1 fruit fly cellular context compared by ENCODE assay signal in the genomic region with DNA sequence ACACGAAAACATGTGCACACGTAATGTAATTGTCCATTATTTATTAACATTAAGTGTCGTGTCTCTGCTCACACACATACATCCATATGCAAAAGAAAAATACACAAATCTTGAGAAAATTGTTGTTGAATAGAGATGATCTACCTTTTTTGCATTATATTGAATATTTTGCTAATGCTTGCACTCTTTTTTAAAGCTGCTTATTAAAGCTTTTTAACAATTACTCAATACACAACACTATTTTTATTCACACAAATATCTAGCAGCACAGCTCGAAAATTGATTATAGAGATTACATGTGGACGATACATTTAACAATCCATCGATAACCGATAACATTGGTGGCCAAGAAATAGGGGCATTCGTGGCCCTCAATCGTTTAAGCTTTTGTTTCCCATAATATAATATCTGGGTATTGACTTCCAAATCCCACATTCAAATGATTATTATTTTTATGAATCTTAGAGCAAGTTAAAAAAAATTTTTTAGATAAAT.
TF ChIP-seq lines count a peak whose summit lies in the region.

Gene Ufd4 (minus strand): TSS at position 300 of the 495 bp plus-strand sequence.

TF ChIP-seq in whole organism, embryonic, 481 proteins besides CTCF, POLR2A, EP300 and RAD21 (continued from another document and continues in another):
- TF ChIP-seq gfzf (GFP tag; optimal IDR thresholded peaks at IDR 0.05; lab: Kevin White, UChicago) (peak; percentile 14), CG2116 (GFP tag; optimal IDR thresholded peaks at IDR 0.05; lab: Kevin White, UChicago) (peak; percentile 43), klu (GFP tag; IDR thresholded peaks at IDR 0.05; lab: Robert Waterston, UW) (no peak), CG2202 (tag; optimal IDR thresholded peaks at IDR 0.05; lab: Kevin White, UChicago) (peak; percentile 0), CG1024 (GFP tag; IDR thresholded peaks at IDR 0.05; lab: Robert Waterston, UW) (peak; percentile 80; the same call in 1 of the 2 replicates), CG12744 (GFP tag; optimal IDR thresholded peaks at IDR 0.05; lab: Kevin White, UChicago) (peak; percentile 61), bbx (GFP tag; IDR thresholded peaks at IDR 0.05; lab: Robert Waterston, UW; ENCODE audit: partially characterized antibody) (peak; percentile 61; the same call in 1 of the 2 replicates), CG1647 (GFP tag; optimal IDR thresholded peaks at IDR 0.05; lab: Kevin White, UChicago) (peak; percentile 56), tup (GFP tag; optimal IDR thresholded peaks at IDR 0.05; lab: Kevin White, UChicago) (no peak), Ets97D (GFP tag; optimal IDR thresholded peaks at IDR 0.05; lab: Kevin White, UChicago) (peak; percentile 50), CG3847 (GFP tag; IDR thresholded peaks at IDR 0.05; lab: Robert Waterston, UW) (no peak), CG32767 (GFP tag; IDR thresholded peaks at IDR 0.05; lab: Robert Waterston, UW) (peak; percentile 50; the same call in 1 of the 2 replicates), gcm2 (GFP tag; optimal IDR thresholded peaks at IDR 0.05; lab: Kevin White, UChicago) (peak; percentile 56), CG1792 (GFP tag; optimal IDR thresholded peaks at IDR 0.05; lab: Kevin White, UChicago) (peak; percentile 20), onecut (GFP tag; IDR thresholded peaks at IDR 0.05; lab: Robert Waterston, UW) (peak; percentile 93), CG1233 (GFP tag; optimal IDR thresholded peaks at IDR 0.05; lab: Kevin White, UChicago) (peak; percentile 46), danr (GFP tag; IDR thresholded peaks at IDR 0.05; lab: Robert Waterston, UW) (no peak), Bgb (GFP tag; IDR thresholded peaks at IDR 0.05; lab: Robert Waterston, UW; ENCODE audit: partially characterized antibody) (peak; percentile 32; the same call in 1 of the 2 replicates), bcd (GFP tag; optimal IDR thresholded peaks at IDR 0.05; lab: Kevin White, UChicago) (no peak), crc (GFP tag; optimal IDR thresholded peaks at IDR 0.05; lab: Kevin White, UChicago) (peak; percentile 28), CG4617 (GFP tag; optimal IDR thresholded peaks at IDR 0.05; lab: Kevin White, UChicago; ENCODE audit: borderline replicate concordance) (peak; percentile 68), CG10274 (GFP tag; optimal IDR thresholded peaks at IDR 0.05; lab: Kevin White, UChicago) (no peak), dmrt11E (tag; optimal IDR thresholded peaks at IDR 0.05; lab: Kevin White, UChicago) (peak; percentile 62), CG12659 (GFP tag; optimal IDR thresholded peaks at IDR 0.05; lab: Kevin White, UChicago) (peak; percentile 79), Hand (GFP tag; optimal IDR thresholded peaks at IDR 0.05; lab: Kevin White, UChicago) (peak; percentile 81), YL-1 (GFP tag; optimal IDR thresholded peaks at IDR 0.05; lab: Kevin White, UChicago) (peak; percentile 37), ems (GFP tag; optimal IDR thresholded peaks at IDR 0.05; lab: Kevin White, UChicago) (peak; percentile 64), grau (tag; optimal IDR thresholded peaks at IDR 0.05; lab: Kevin White, UChicago) (no peak), grn (GFP tag; optimal IDR thresholded peaks at IDR 0.05; lab: Kevin White, UChicago) (no peak), CG13287 (GFP tag; IDR thresholded peaks at IDR 0.05; lab: Robert Waterston, UW; ENCODE audit: partially characterized antibody) (peak; percentile 60; the same call in 1 of the 2 replicates), ranshi (GFP tag; IDR thresholded peaks at IDR 0.05; lab: Robert Waterston, UW) (no peak; the same call in 1 of the 2 replicates), CG12391 (tag; optimal IDR thresholded peaks at IDR 0.05; lab: Kevin White, UChicago) (peak; percentile 82), Nf-YC (tag; optimal IDR thresholded peaks at IDR 0.05; lab: Kevin White, UChicago) (peak; percentile 78), her (GFP tag; optimal IDR thresholded peaks at IDR 0.05; lab: Kevin White, UChicago) (peak; percentile 40), crp (GFP tag; optimal IDR thresholded peaks at IDR 0.05; lab: Kevin White, UChicago) (no peak), CG18476 (GFP tag; optimal IDR thresholded peaks at IDR 0.05; lab: Kevin White, UChicago) (peak; percentile 69), row (GFP tag; IDR thresholded peaks at IDR 0.05; lab: Robert Waterston, UW) (peak; percentile 81), CG13123 (GFP tag; optimal IDR thresholded peaks at IDR 0.05; lab: Kevin White, UChicago) (peak; percentile 6), Hr3 (GFP tag; optimal IDR thresholded peaks at IDR 0.05; lab: Kevin White, UChicago) (peak; percentile 30), odd (GFP tag; optimal IDR thresholded peaks at IDR 0.05; lab: Kevin White, UChicago) (no peak), CG13424 (tag; optimal IDR thresholded peaks at IDR 0.05; lab: Kevin White, UChicago) (peak; percentile 73), CG11085 (GFP tag; IDR thresholded peaks at IDR 0.05; lab: Robert Waterston, UW) (no peak), Usf (GFP tag; optimal IDR thresholded peaks at IDR 0.05; lab: Kevin White, UChicago) (no peak), Tbp (GFP tag; optimal IDR thresholded peaks at IDR 0.05; lab: Kevin White, UChicago) (no peak), Hmx (GFP tag; optimal IDR thresholded peaks at IDR 0.05; lab: Kevin White, UChicago) (no peak), NC2β (GFP tag; optimal IDR thresholded peaks at IDR 0.05; lab: Kevin White, UChicago) (peak; percentile 66), CG4328 (GFP tag; optimal IDR thresholded peaks at IDR 0.05; lab: Kevin White, UChicago) (no peak), vfl (GFP tag; optimal IDR thresholded peaks at IDR 0.05; lab: Kevin White, UChicago) (peak; percentile 46), vvl (GFP tag; IDR thresholded peaks at IDR 0.05; lab: Robert Waterston, UW) (peak; percentile 88; the same call in 1 of the 2 replicates), CG11456 (GFP tag; IDR thresholded peaks at IDR 0.05; lab: Robert Waterston, UW) (no peak), repo (GFP tag; optimal IDR thresholded peaks at IDR 0.05; lab: Kevin White, UChicago) (peak; percentile 25), Rx (GFP tag; IDR thresholded peaks at IDR 0.05; lab: Robert Waterston, UW) (no peak), MTF-1 (GFP tag; optimal IDR thresholded peaks at IDR 0.05; lab: Kevin White, UChicago; ENCODE audit: borderline replicate concordance) (no peak), eyg (GFP tag; optimal IDR thresholded peaks at IDR 0.05; lab: Kevin White, UChicago) (peak; percentile 23), Ssrp (tag; optimal IDR thresholded peaks at IDR 0.05; lab: Kevin White, UChicago) (peak; percentile 68), Dbx (GFP tag; IDR thresholded peaks at IDR 0.05; lab: Robert Waterston, UW) (peak; percentile 68; the same call in 1 of the 3 replicates), Dad (GFP tag; optimal IDR thresholded peaks at IDR 0.05; lab: Kevin White, UChicago) (peak; percentile 54), CHES-1-like (GFP tag; optimal IDR thresholded peaks at IDR 0.05; lab: Kevin White, UChicago) (peak; percentile 42), Drgx (GFP tag; IDR thresholded peaks at IDR 0.05; lab: Robert Waterston, UW) (no peak), trem (tag; optimal IDR thresholded peaks at IDR 0.05; lab: Kevin White, UChicago) (peak; percentile 66), CG15696 (tag; optimal IDR thresholded peaks at IDR 0.05; lab: Kevin White, UChicago) (peak; percentile 65), fd3F (GFP tag; optimal IDR thresholded peaks at IDR 0.05; lab: Kevin White, UChicago) (peak; percentile 60), dimm (GFP tag; IDR thresholded peaks at IDR 0.05; lab: Robert Waterston, UW) (no peak), CG3163 (GFP tag; optimal IDR thresholded peaks at IDR 0.05; lab: Kevin White, UChicago) (peak; percentile 34), Fer1 (GFP tag; optimal IDR thresholded peaks at IDR 0.05; lab: Kevin White, UChicago) (peak; percentile 76), BtbVII (GFP tag; optimal IDR thresholded peaks at IDR 0.05; lab: Kevin White, UChicago) (no peak), chn (GFP tag; optimal IDR thresholded peaks at IDR 0.05; lab: Kevin White, UChicago) (peak; percentile 72), Doc3 (GFP tag; IDR thresholded peaks at IDR 0.05; lab: Robert Waterston, UW; ENCODE audit: partially characterized antibody) (0 out of 3 replicates have a peak, but pooled peaks have one; percentile 36), CG1602 (GFP tag; optimal IDR thresholded peaks at IDR 0.05; lab: Kevin White, UChicago) (peak; percentile 46), CG12071 (GFP tag; optimal IDR thresholded peaks at IDR 0.05; lab: Kevin White, UChicago) (no peak), CG16815 (GFP tag; optimal IDR thresholded peaks at IDR 0.05; lab: Kevin White, UChicago) (peak; percentile 0), CG7987 (GFP tag; optimal IDR thresholded peaks at IDR 0.05; lab: Kevin White, UChicago) (peak; percentile 43), Trl (optimal IDR thresholded peaks at IDR 0.05; lab: Kevin White, UChicago) (no peak), Trl (GFP tag; optimal IDR thresholded peaks at IDR 0.05; lab: Kevin White, UChicago) (peak; percentile 69), MESR4 (GFP tag; optimal IDR thresholded peaks at IDR 0.05; lab: Kevin White, UChicago) (peak; percentile 77), Dref (GFP tag; IDR thresholded peaks at IDR 0.05; lab: Robert Waterston, UW) (peak; percentile 81), insv (GFP tag; optimal IDR thresholded peaks at IDR 0.05; lab: Kevin White, UChicago) (no peak), HmgD (GFP tag; optimal IDR thresholded peaks at IDR 0.05; lab: Kevin White, UChicago) (no peak), CG2199 (GFP tag; IDR thresholded peaks at IDR 0.05; lab: Robert Waterston, UW) (0 out of 3 replicates have a peak, but pooled peaks have one; percentile 7), zfh2 (GFP tag; optimal IDR thresholded peaks at IDR 0.05; lab: Kevin White, UChicago) (peak; percentile 60), bab2 (GFP tag; optimal IDR thresholded peaks at IDR 0.05; lab: Kevin White, UChicago) (peak; percentile 56), CG8089 (GFP tag; optimal IDR thresholded peaks at IDR 0.05; lab: Kevin White, UChicago) (peak; percentile 14), ab (GFP tag; optimal IDR thresholded peaks at IDR 0.05; lab: Kevin White, UChicago) (no peak), CG13624 (GFP tag; optimal IDR thresholded peaks at IDR 0.05; lab: Kevin White, UChicago) (peak; percentile 66), Jarid2 (GFP tag; optimal IDR thresholded peaks at IDR 0.05; lab: Kevin White, UChicago) (no peak), CG3995 (GFP tag; optimal IDR thresholded peaks at IDR 0.05; lab: Kevin White, UChicago) (peak; percentile 49), ftz-f1 (GFP tag; optimal IDR thresholded peaks at IDR 0.05; lab: Kevin White, UChicago) (no peak), CG6689 (GFP tag; IDR thresholded peaks at IDR 0.05; lab: Robert Waterston, UW) (peak; percentile 75; the same call in 1 of the 2 replicates), Dp (GFP tag; optimal IDR thresholded peaks at IDR 0.05; lab: Kevin White, UChicago) (peak; percentile 16), az2 (GFP tag; optimal IDR thresholded peaks at IDR 0.05; lab: Kevin White, UChicago) (peak; percentile 72), CG34422 (GFP tag; IDR thresholded peaks at IDR 0.05; lab: Robert Waterston, UW) (no peak), CG12236 (GFP tag; optimal IDR thresholded peaks at IDR 0.05; lab: Kevin White, UChicago) (no peak), E2f1 (GFP tag; IDR thresholded peaks at IDR 0.05; lab: Robert Waterston, UW) (peak; percentile 64; the same call in 1 of the 2 replicates), CrebB (tag; optimal IDR thresholded peaks at IDR 0.05; lab: Kevin White, UChicago) (peak; percentile 9), Spps (tag; optimal IDR thresholded peaks at IDR 0.05; lab: Kevin White, UChicago) (peak; percentile 43), btn (GFP tag; optimal IDR thresholded peaks at IDR 0.05; lab: Kevin White, UChicago) (peak; percentile 14), sens (GFP tag; lab: Kevin White, UChicago) (peak; percentile 93), Ada2b (GFP tag; IDR thresholded peaks at IDR 0.05; lab: Robert Waterston, UW) (peak; percentile 65), pnt (GFP tag; optimal IDR thresholded peaks at IDR 0.05; lab: Kevin White, UChicago) (peak; percentile 8), BEAF-32 (GFP tag; optimal IDR thresholded peaks at IDR 0.05; lab: Kevin White, UChicago) (peak; percentile 55), Camta (GFP tag; optimal IDR thresholded peaks at IDR 0.05; lab: Kevin White, UChicago) (peak; percentile 68), ind (GFP tag; optimal IDR thresholded peaks at IDR 0.05; lab: Kevin White, UChicago) (peak; percentile 63), Bteb2 (GFP tag; optimal IDR thresholded peaks at IDR 0.05; lab: Kevin White, UChicago) (peak; percentile 64), Hmr (GFP tag; optimal IDR thresholded peaks at IDR 0.05; lab: Kevin White, UChicago) (no peak), CG12942 (GFP tag; optimal IDR thresholded peaks at IDR 0.05; lab: Kevin White, UChicago) (peak; percentile 7), Xbp1 (GFP tag; optimal IDR thresholded peaks at IDR 0.05; lab: Kevin White, UChicago) (peak; percentile 76), CG13296 (GFP tag; optimal IDR thresholded peaks at IDR 0.05; lab: Kevin White, UChicago) (peak; percentile 76), fu2 (GFP tag; optimal IDR thresholded peaks at IDR 0.05; lab: Kevin White, UChicago) (peak; percentile 40), org-1 (GFP tag; optimal IDR thresholded peaks at IDR 0.05; lab: Kevin White, UChicago) (peak; percentile 1), CG1832 (GFP tag; optimal IDR thresholded peaks at IDR 0.05; lab: Kevin White, UChicago) (no peak), Meics (GFP tag; optimal IDR thresholded peaks at IDR 0.05; lab: Kevin White, UChicago) (no peak), chm (GFP tag; IDR thresholded peaks at IDR 0.05; lab: Robert Waterston, UW) (no peak), CG10959 (GFP tag; IDR thresholded peaks at IDR 0.05; lab: Robert Waterston, UW) (no peak), E2f2 (GFP tag; IDR thresholded peaks at IDR 0.05; lab: Robert Waterston, UW) (peak; percentile 33; the same call in 1 of the 2 replicates), CG12155 (GFP tag; optimal IDR thresholded peaks at IDR 0.05; lab: Kevin White, UChicago) (peak; percentile 57), B-H1 (GFP tag; IDR thresholded peaks at IDR 0.05; lab: Robert Waterston, UW) (peak; percentile 46; the same call in 1 of the 3 replicates), CG15073 (GFP tag; optimal IDR thresholded peaks at IDR 0.05; lab: Kevin White, UChicago) (no peak), Chrac-16 (GFP tag; optimal IDR thresholded peaks at IDR 0.05; lab: Kevin White, UChicago) (peak; percentile 55), nmo (GFP tag; optimal IDR thresholded peaks at IDR 0.05; lab: Kevin White, UChicago) (peak; percentile 75), ERR (GFP tag; optimal IDR thresholded peaks at IDR 0.05; lab: Kevin White, UChicago) (peak; percentile 55), psq (GFP tag; optimal IDR thresholded peaks at IDR 0.05; lab: Kevin White, UChicago) (no peak), CG8281 (tag; optimal IDR thresholded peaks at IDR 0.05; lab: Kevin White, UChicago) (no peak), tx (GFP tag; optimal IDR thresholded peaks at IDR 0.05; lab: Kevin White, UChicago) (peak; percentile 58), NC2α (GFP tag; optimal IDR thresholded peaks at IDR 0.05; lab: Kevin White, UChicago) (no peak)
